Fruit fly (Drosophila melanogaster): ENCODE data around the gene robo2.
A peak's percentile ranks its signal among the peaks of the same experiment; 100 is the strongest.

The robo2 gene

dm6 chr2L:1439790-1440422 lies 19.7 kb upstream of the robo2 start (continued):
- peak; percentile 29 for TF ChIP-seq her (GFP tag; optimal IDR thresholded peaks at IDR 0.05)
- TF ChIP-seq z (GFP tag; IDR thresholded peaks at IDR 0.05) = no peak
- TF ChIP-seq CG11723 (GFP tag; optimal IDR thresholded peaks at IDR 0.05) = peak; percentile 63
- TF ChIP-seq CG9797 (GFP tag; optimal IDR thresholded peaks at IDR 0.05) = no peak
- TF ChIP-seq CG16815 (GFP tag; optimal IDR thresholded peaks at IDR 0.05) = peak; percentile 56
- peak; percentile 38 for TF ChIP-seq Jarid2 (GFP tag; optimal IDR thresholded peaks at IDR 0.05)
- 0 out of 2 replicates have a peak, but pooled peaks have one; percentile 40 for TF ChIP-seq Ada2b (GFP tag; IDR thresholded peaks at IDR 0.05)
- no peak for TF ChIP-seq hkb (optimal IDR thresholded peaks at IDR 0.05)
- TF ChIP-seq hkb (GFP tag; IDR thresholded peaks at IDR 0.05) = peak; percentile 46; the same call in 1 of the 2 replicates
- TF ChIP-seq Vsx1 (GFP tag; optimal IDR thresholded peaks at IDR 0.05) = peak; percentile 42
- TF ChIP-seq abd-A (tag; optimal IDR thresholded peaks at IDR 0.05) = no peak
- TF ChIP-seq Spps (tag; optimal IDR thresholded peaks at IDR 0.05) = peak; percentile 58
- TF ChIP-seq shn (GFP tag; optimal IDR thresholded peaks at IDR 0.05) = peak; percentile 34
- no peak for TF ChIP-seq CG7372 (GFP tag; IDR thresholded peaks at IDR 0.05)
- peak; percentile 57 for TF ChIP-seq gsb-n (tag; optimal IDR thresholded peaks at IDR 0.05)
- no peak for TF ChIP-seq ftz-f1 (GFP tag; optimal IDR thresholded peaks at IDR 0.05)
- no peak for TF ChIP-seq sna (GFP tag; IDR thresholded peaks at IDR 0.05; ENCODE audit: partially characterized antibody)
- TF ChIP-seq phol (tag; optimal IDR thresholded peaks at IDR 0.05) = peak; percentile 86
- 0 out of 2 replicates have a peak, but pooled peaks have one; percentile 25 for TF ChIP-seq danr (GFP tag; IDR thresholded peaks at IDR 0.05)
- peak; percentile 8 for TF ChIP-seq Sry-β (GFP tag; optimal IDR thresholded peaks at IDR 0.05)
- no peak for TF ChIP-seq aop (GFP tag; IDR thresholded peaks at IDR 0.05)
- TF ChIP-seq TFAM (GFP tag; optimal IDR thresholded peaks at IDR 0.05) = no peak
- TF ChIP-seq zfh1 (GFP tag; IDR thresholded peaks at IDR 0.05) = peak; percentile 43; the same call in 1 of the 3 replicates
- no peak for TF ChIP-seq Trl (optimal IDR thresholded peaks at IDR 0.05)
- TF ChIP-seq Trl (GFP tag; optimal IDR thresholded peaks at IDR 0.05) = peak; percentile 38
- no peak for TF ChIP-seq Mrtf (GFP tag; IDR thresholded peaks at IDR 0.05)
- TF ChIP-seq CG12155 (GFP tag; optimal IDR thresholded peaks at IDR 0.05) = peak; percentile 16
- peak; percentile 78 for TF ChIP-seq CG16863 (GFP tag; optimal IDR thresholded peaks at IDR 0.05)
- no peak for TF ChIP-seq CG10565 (GFP tag; optimal IDR thresholded peaks at IDR 0.05)
- TF ChIP-seq CG14050 (GFP tag; IDR thresholded peaks at IDR 0.05) = no peak
- TF ChIP-seq CG3163 (GFP tag; optimal IDR thresholded peaks at IDR 0.05) = peak; percentile 17
- TF ChIP-seq Dek (tag; optimal IDR thresholded peaks at IDR 0.05) = no peak
- TF ChIP-seq CG32767 (GFP tag; IDR thresholded peaks at IDR 0.05) = peak; percentile 51
- peak; percentile 67 for TF ChIP-seq Rx (GFP tag; IDR thresholded peaks at IDR 0.05)
- TF ChIP-seq CG9817 (tag; optimal IDR thresholded peaks at IDR 0.05) = peak; percentile 16
- peak; percentile 17 for TF ChIP-seq CG2116 (GFP tag; optimal IDR thresholded peaks at IDR 0.05)
- no peak for TF ChIP-seq CG2889 (GFP tag; IDR thresholded peaks at IDR 0.05)
- peak; percentile 56; the same call in 1 of the 2 replicates for TF ChIP-seq Ptx1 (GFP tag; IDR thresholded peaks at IDR 0.05)
- TF ChIP-seq CG31224 (GFP tag; IDR thresholded peaks at IDR 0.05) = no peak
- TF ChIP-seq sc (optimal IDR thresholded peaks at IDR 0.05) = no peak
- TF ChIP-seq sc (GFP tag; optimal IDR thresholded peaks at IDR 0.05) = peak; percentile 83
- TF ChIP-seq en (GFP tag; optimal IDR thresholded peaks at IDR 0.05) = peak; percentile 35
- TF ChIP-seq prd (optimal IDR thresholded peaks at IDR 0.05) = no peak
- TF ChIP-seq prd (GFP tag; IDR thresholded peaks at IDR 0.05) = peak; percentile 55; the same call in 1 of the 3 replicates
- TF ChIP-seq Ravus (GFP tag; IDR thresholded peaks at IDR 0.05) = no peak
- TF ChIP-seq ara (GFP tag; IDR thresholded peaks at IDR 0.05) = peak; percentile 35; the same call in 1 of the 2 replicates
- TF ChIP-seq dm (GFP tag; optimal IDR thresholded peaks at IDR 0.05) = peak; percentile 51
- peak; percentile 55 for TF ChIP-seq CG10267 (tag; optimal IDR thresholded peaks at IDR 0.05)
- TF ChIP-seq CG6765 (GFP tag; optimal IDR thresholded peaks at IDR 0.05) = no peak
- TF ChIP-seq CG10209 (GFP tag; optimal IDR thresholded peaks at IDR 0.05) = peak; percentile 68
- peak; percentile 47 for TF ChIP-seq ttk (GFP tag; IDR thresholded peaks at IDR 0.05)
- no peak for TF ChIP-seq ERR (GFP tag; optimal IDR thresholded peaks at IDR 0.05)
